Fruit fly (Drosophila melanogaster) whole organism, embryonic: ENCODE data around the gene Arpc3A.

Experiments
- CG10209 ChIP-seq: fragments of 200-800 bp; sonication (Bioruptor generic); optimal IDR thresholded peaks from 3 replicates; lab custom pipeline; 2017; ENCODE audit warnings: missing biosample characterization, mild to moderate bottlenecking, missing genetic modification characterization, missing genetic modification reagents
- CG1602 ChIP-seq: fragments of 200-800 bp; sonication (Bioruptor generic); optimal IDR thresholded peaks from 3 replicates; lab custom pipeline; 2016; ENCODE audit warnings: missing biosample characterization, missing genetic modification characterization
- CG16779 ChIP-seq: fragments of 200-800 bp; sonication (Bioruptor generic); IDR thresholded peaks from 2 replicates; pipeline ENCODE4 v1.3.6; 2022; ENCODE audit warnings: missing biosample characterization, missing genetic modification characterization
- CG3281 ChIP-seq: fragments of 200-800 bp; sonication (Bioruptor generic); optimal IDR thresholded peaks from 3 replicates; lab custom pipeline; 2017; ENCODE audit warnings: missing biosample characterization, mild to moderate bottlenecking, missing genetic modification characterization
- CG7556 ChIP-seq: fragments of 200-800 bp; sonication (Bioruptor generic); optimal IDR thresholded peaks from 2 replicates; lab custom pipeline; 2017; ENCODE audit warnings: missing biosample characterization, mild to moderate bottlenecking, missing genetic modification characterization
- CG9215 ChIP-seq: fragments of 200-800 bp; sonication (Bioruptor generic); IDR thresholded peaks from 2 replicates; pipeline ENCODE4 v1.3.6; 2022; ENCODE audit warnings: missing biosample characterization, missing genetic modification characterization
- D ChIP-seq, 2 experiments: fragments of 200-800 bp in 1 of 2; fragments of >200 bp in 1 of 2; sonication (Bioruptor generic) in 1 of 2; optimal IDR thresholded peaks; 2 replicates in 1 of 2; 3 replicates in 1 of 2; lab custom pipeline; 2017; ENCODE audit warnings: mild to moderate bottlenecking in 1 of 2, missing biosample characterization in 1 of 2, missing genetic modification characterization in 1 of 2, missing genetic modification reagents in 1 of 2
- Dll ChIP-seq: fragments of 200-800 bp; sonication (Bioruptor generic); IDR thresholded peaks from 4 replicates; pipeline ENCODE4 v1.3.6; 2022; ENCODE audit warnings: missing biosample characterization, missing genetic modification characterization; ENCODE audit not compliant: partially characterized antibody
- Hand ChIP-seq: fragments of 200-800 bp; sonication (Bioruptor generic); optimal IDR thresholded peaks from 2 replicates; lab custom pipeline; 2017; ENCODE audit warnings: mild to moderate bottlenecking, missing biosample characterization, missing genetic modification reagents, missing genetic modification characterization
- Max ChIP-seq: fragments of 200-800 bp; sonication (Bioruptor generic); optimal IDR thresholded peaks from 2 replicates; lab custom pipeline; 2016; ENCODE audit warnings: missing biosample characterization, mild to moderate bottlenecking, missing genetic modification characterization
- Usf ChIP-seq: fragments of 200-800 bp; sonication (Bioruptor generic); optimal IDR thresholded peaks from 2 replicates; lab custom pipeline; 2017; ENCODE audit warnings: missing genotype, missing biosample characterization, missing genetic modification characterization
- eyg ChIP-seq: fragments of 200-800 bp; sonication (Bioruptor generic); optimal IDR thresholded peaks from 3 replicates; lab custom pipeline; 2016; ENCODE audit warnings: missing biosample characterization, missing genetic modification characterization
- tap ChIP-seq: fragments of 200-800 bp; optimal IDR thresholded peaks from 3 replicates; lab custom pipeline; 2019; ENCODE audit warnings: missing biosample characterization, mild to moderate bottlenecking, missing genetic modification characterization, moderate library complexity

DNA sequence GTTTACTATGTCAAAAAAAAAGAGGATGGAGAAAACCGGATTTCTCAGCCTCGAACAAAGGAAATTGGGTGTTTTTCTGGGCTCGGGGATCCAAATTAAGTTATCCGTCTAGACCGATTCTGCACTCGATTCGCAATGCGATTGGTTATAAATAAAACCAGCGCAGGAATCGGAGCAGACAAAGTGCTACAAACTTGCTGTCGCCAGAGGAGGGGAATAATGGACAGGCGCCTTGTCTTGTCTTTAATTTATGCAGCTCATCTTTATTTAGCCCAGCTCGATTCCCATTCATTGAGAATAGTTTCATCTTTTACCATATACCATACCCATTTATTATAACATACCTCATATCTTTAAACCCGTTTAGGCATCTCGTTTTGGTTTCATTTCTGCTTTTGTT, 29.8 kb upstream of the Arpc3A start:
- TF ChIP-seq D (optimal IDR thresholded peaks at IDR 0.05; lab: Kevin White, UChicago) (no peak), D (GFP tag; optimal IDR thresholded peaks at IDR 0.05; lab: Kevin White, UChicago) (no peak), CG10209 (no peak), tap (tag; lab: Kevin White, UChicago) (no peak), CG3281 (GFP tag; lab: Kevin White, UChicago) (no peak), CG7556 (GFP tag; lab: Kevin White, UChicago) (no peak), Max (GFP tag; lab: Kevin White, UChicago) (no peak), CG9215 (GFP tag; lab: Robert Waterston, UW) (no peak), eyg (GFP tag; lab: Kevin White, UChicago) (no peak), CG1602 (GFP tag; lab: Kevin White, UChicago) (no peak), Dll (no peak), Usf (GFP tag; lab: Kevin White, UChicago) (no peak), Hand (GFP tag; lab: Kevin White, UChicago) (no peak), CG16779 (no peak)
